Worm (Caenorhabditis elegans) whole organism, young adult: ENCODE results near the gene epg-9.

Experiments used
- B0019.2 ChIP-seq: fragments of 200-800 bp; sonication (Bioruptor generic); conservative IDR thresholded peaks from 2 replicates; pipeline ENCODE4 v1.3.6; 2022; ENCODE audit warnings: missing genetic modification reagents, missing genetic modification characterization, missing compliant biosample characterization
- B0035.1 ChIP-seq: sonication (generic microtip); optimal IDR thresholded peaks from 2 replicates; lab custom pipeline; 2016; ENCODE audit warnings: missing genetic modification characterization, mild to moderate bottlenecking, missing compliant biosample characterization, missing genotype, missing genetic modification reagents
- C17E4.6 ChIP-seq: fragments of 200-800 bp; sonication (Bioruptor generic); IDR thresholded peaks from 2 replicates; pipeline ENCODE4 v1.3.6; 2022; ENCODE audit warnings: missing genetic modification reagents, missing genetic modification characterization, missing compliant biosample characterization
- D2030.7 ChIP-seq: fragments of 200-800 bp; sonication (Bioruptor generic); IDR thresholded peaks from 2 replicates; pipeline ENCODE4 v1.3.6; 2022; ENCODE audit warnings: missing genetic modification reagents, missing genetic modification characterization, missing compliant biosample characterization
- F33H1.4 ChIP-seq: fragments of 200-800 bp; sonication (Bioruptor generic); IDR thresholded peaks from 2 replicates; pipeline ENCODE4 v1.3.6; 2022; ENCODE audit warnings: missing genetic modification reagents, missing genetic modification characterization, missing compliant biosample characterization
- F49E8.2 ChIP-seq: sonication (generic microtip); optimal IDR thresholded peaks from 3 replicates; lab custom pipeline; 2017; ENCODE audit warnings: missing genetic modification characterization, mild to moderate bottlenecking, missing compliant biosample characterization, antibody characterized with exemption, moderate library complexity; ENCODE audit not compliant: insufficient read depth
- F55B11.4 ChIP-seq: sonication (generic microtip); optimal IDR thresholded peaks from 2 replicates; lab custom pipeline; 2016; ENCODE audit warnings: missing compliant biosample characterization, missing genetic modification characterization, borderline replicate concordance; ENCODE audit not compliant: insufficient read depth
- F57C9.4 ChIP-seq: sonication (generic microtip); optimal IDR thresholded peaks from 2 replicates; lab custom pipeline; 2017; ENCODE audit warnings: mild to moderate bottlenecking, missing genetic modification characterization, missing compliant biosample characterization
- K12H6.12 ChIP-seq: fragments of 200-800 bp; sonication (Bioruptor generic); optimal IDR thresholded peaks from 2 replicates; lab custom pipeline; 2018; ENCODE audit warnings: mild to moderate bottlenecking, missing genetic modification characterization, missing compliant biosample characterization
- Y56A3A.18 ChIP-seq: fragments of 200-800 bp; sonication (Bioruptor generic); IDR thresholded peaks from 2 replicates; pipeline ENCODE4 v1.3.6; 2022; ENCODE audit warnings: missing genetic modification reagents, missing genetic modification characterization, missing compliant biosample characterization
- aptf-2 ChIP-seq: fragments of 200-800 bp; sonication (Bioruptor generic); conservative IDR thresholded peaks from 2 replicates; pipeline ENCODE4 v1.3.6; 2022; ENCODE audit warnings: missing genetic modification reagents, missing genetic modification characterization, missing compliant biosample characterization
- aptf-3 ChIP-seq: fragments of 200-800 bp; sonication (Bioruptor generic); IDR thresholded peaks from 2 replicates; pipeline ENCODE4 v1.3.6; 2022; ENCODE audit warnings: missing genetic modification characterization, missing compliant biosample characterization
- atf-7 ChIP-seq: sonication (generic microtip); optimal IDR thresholded peaks from 2 replicates; lab custom pipeline; 2017; ENCODE audit warnings: mild to moderate bottlenecking, missing genetic modification characterization, missing compliant biosample characterization
- attf-5 ChIP-seq: fragments of 200-800 bp; sonication (Bioruptor generic); optimal IDR thresholded peaks from 2 replicates; lab custom pipeline; 2018; ENCODE audit warnings: mild to moderate bottlenecking, missing genetic modification characterization, missing compliant biosample characterization
- bed-1 ChIP-seq: fragments of 200-800 bp; sonication (Bioruptor generic); IDR thresholded peaks from 2 replicates; pipeline ENCODE4 v1.3.6; 2022; ENCODE audit warnings: missing genetic modification reagents, missing genetic modification characterization, missing compliant biosample characterization
- bed-2 ChIP-seq: fragments of 200-800 bp; sonication (Bioruptor generic); IDR thresholded peaks from 2 replicates; pipeline ENCODE4 v1.3.6; 2022; ENCODE audit warnings: missing genetic modification reagents, missing genetic modification characterization, missing compliant biosample characterization
- ccch-3 ChIP-seq: fragments of 200-800 bp; sonication (Bioruptor generic); optimal IDR thresholded peaks from 2 replicates; lab custom pipeline; 2018; ENCODE audit warnings: mild to moderate bottlenecking, missing genetic modification characterization, missing compliant biosample characterization
- cebp-1 ChIP-seq, 2 experiments: fragments of 200-800 bp in 1 of 2; sonication (Bioruptor generic) in 1 of 2; sonication (generic microtip) in 1 of 2; IDR thresholded peaks in 1 of 2; optimal IDR thresholded peaks in 1 of 2; 2 replicates each; pipeline versions ENCODE4 v1.3.6 to Lab custom; 2017 to 2022; ENCODE audit warnings: missing compliant biosample characterization in 2 of 2, missing genetic modification characterization in 2 of 2, mild to moderate bottlenecking in 1 of 2, missing genetic modification reagents in 1 of 2, moderate library complexity in 1 of 2
- ceh-100 ChIP-seq: fragments of 200-800 bp; sonication (Bioruptor generic); IDR thresholded peaks from 2 replicates; pipeline ENCODE4 v1.3.6; 2022; ENCODE audit warnings: missing genetic modification reagents, missing genetic modification characterization, missing compliant biosample characterization
- ceh-27 ChIP-seq: fragments of 200-800 bp; sonication (Bioruptor generic); optimal IDR thresholded peaks from 2 replicates; lab custom pipeline; 2018; ENCODE audit warnings: mild to moderate bottlenecking, missing genetic modification characterization, moderate library complexity, missing compliant biosample characterization
- ceh-58 ChIP-seq: fragments of 200-800 bp; sonication (Bioruptor generic); IDR thresholded peaks from 2 replicates; pipeline ENCODE4 v1.3.6; 2022; ENCODE audit warnings: missing genetic modification characterization, missing compliant biosample characterization
- ceh-91 ChIP-seq: fragments of 200-800 bp; sonication (Bioruptor generic); IDR thresholded peaks from 2 replicates; pipeline ENCODE4 v1.3.6; 2022; ENCODE audit warnings: missing genetic modification reagents, missing genetic modification characterization, missing compliant biosample characterization
- chd-7 ChIP-seq: sonication (generic microtip); optimal IDR thresholded peaks from 2 replicates; lab custom pipeline; 2016; ENCODE audit warnings: mild to moderate bottlenecking, missing genetic modification characterization, moderate library complexity, missing compliant biosample characterization
- dpl-1 ChIP-seq: fragments of 150-350 bp; optimal IDR thresholded peaks from 2 replicates; lab custom pipeline; 2014; ENCODE audit warnings: missing biosample characterization, missing genetic modification reagents, missing genetic modification characterization
- efl-1 ChIP-seq: fragments of 150-350 bp; optimal IDR thresholded peaks from 2 replicates; lab custom pipeline; 2014; ENCODE audit warnings: missing biosample characterization, missing genetic modification reagents, missing genetic modification characterization
- egl-18 ChIP-seq: fragments of 200-800 bp; sonication (Bioruptor generic); IDR thresholded peaks from 2 replicates; pipeline ENCODE4 v1.3.6; 2022; ENCODE audit warnings: missing genetic modification reagents, missing genetic modification characterization, missing compliant biosample characterization
- egrh-3 ChIP-seq: fragments of 200-800 bp; sonication (Bioruptor generic); IDR thresholded peaks from 2 replicates; pipeline ENCODE4 v1.3.6; 2022; ENCODE audit warnings: missing genetic modification reagents, missing genetic modification characterization, missing compliant biosample characterization
- him-1 ChIP-seq: sonication (generic microtip); optimal IDR thresholded peaks from 2 replicates; lab custom pipeline; 2016; ENCODE audit warnings: missing genotype, missing genetic modification reagents, missing genetic modification characterization, missing compliant biosample characterization
- hrde-1 ChIP-seq: sonication (generic microtip); optimal IDR thresholded peaks from 2 replicates; lab custom pipeline; 2016; ENCODE audit warnings: missing genetic modification characterization, mild to moderate bottlenecking, missing compliant biosample characterization, moderate library complexity, missing genotype, missing genetic modification reagents, borderline replicate concordance
- lag-1 ChIP-seq: fragments of 200-800 bp; sonication (Bioruptor generic); IDR thresholded peaks from 2 replicates; pipeline ENCODE4 v1.3.6; 2022; ENCODE audit warnings: missing genetic modification reagents, missing genetic modification characterization, missing compliant biosample characterization
- lin-26 ChIP-seq: fragments of 200-800 bp; sonication (Bioruptor generic); IDR thresholded peaks from 2 replicates; pipeline ENCODE4 v1.3.6; 2022; ENCODE audit warnings: missing genetic modification reagents, missing genetic modification characterization, missing compliant biosample characterization
- lsy-27 ChIP-seq: sonication (generic microtip); optimal IDR thresholded peaks from 2 replicates; lab custom pipeline; 2017; ENCODE audit warnings: missing genetic modification characterization, mild to moderate bottlenecking, missing compliant biosample characterization, antibody characterized with exemption, missing genotype, borderline replicate concordance; ENCODE audit not compliant: insufficient read depth
- madf-6 ChIP-seq: fragments of 200-800 bp; sonication (Bioruptor generic); IDR thresholded peaks from 2 replicates; pipeline ENCODE4 v1.3.6; 2022; ENCODE audit warnings: missing genetic modification reagents, missing genetic modification characterization, missing compliant biosample characterization
- mxl-1 ChIP-seq: sonication (generic microtip); optimal IDR thresholded peaks from 2 replicates; lab custom pipeline; 2016; ENCODE audit warnings: missing genetic modification characterization, missing compliant biosample characterization
- nfya-2 ChIP-seq: fragments of 200-800 bp; sonication (Bioruptor generic); IDR thresholded peaks from 2 replicates; pipeline ENCODE4 v1.3.6; 2022; ENCODE audit warnings: missing genetic modification reagents, missing genetic modification characterization, missing compliant biosample characterization
- nfyb-1 ChIP-seq: fragments of 200-800 bp; sonication (Bioruptor generic); IDR thresholded peaks from 2 replicates; pipeline ENCODE4 v1.3.6; 2022; ENCODE audit warnings: missing genetic modification reagents, missing genetic modification characterization, missing compliant biosample characterization
- nhr-90 ChIP-seq: sonication (generic microtip); optimal IDR thresholded peaks from 2 replicates; lab custom pipeline; 2016; ENCODE audit warnings: missing genotype, mild to moderate bottlenecking, missing genetic modification characterization, missing compliant biosample characterization
- pbrm-1 ChIP-seq: fragments of 200-800 bp; sonication (Bioruptor generic); IDR thresholded peaks from 2 replicates; pipeline ENCODE4 v1.3.6; 2022; ENCODE audit warnings: missing genetic modification reagents, missing genetic modification characterization, missing compliant biosample characterization
- sdz-38 ChIP-seq: sonication (generic microtip); optimal IDR thresholded peaks from 2 replicates; lab custom pipeline; 2016; ENCODE audit warnings: missing genotype, missing genetic modification characterization, missing compliant biosample characterization
- sea-2 ChIP-seq: fragments of 200-800 bp; sonication (Bioruptor generic); IDR thresholded peaks from 2 replicates; pipeline ENCODE4 v1.3.6; 2022; ENCODE audit warnings: missing genetic modification characterization, missing compliant biosample characterization
- snpc-4 ChIP-seq, 5 experiments: fragments of 150-350 bp in 1 of 5; sonication (generic microtip) in 4 of 5; optimal IDR thresholded peaks; 2 replicates each; lab custom pipeline; 2014 to 2018; ENCODE audit warnings: missing genetic modification characterization in 5 of 5, missing biosample characterization in 3 of 5, antibody characterized with exemption in 2 of 5, mild to moderate bottlenecking in 2 of 5, missing compliant biosample characterization in 2 of 5, missing genotype in 2 of 5, moderate library complexity in 2 of 5, missing genetic modification reagents in 1 of 5
- somi-1 ChIP-seq: fragments of 200-800 bp; sonication (Bioruptor generic); optimal IDR thresholded peaks from 2 replicates; lab custom pipeline; 2018; ENCODE audit warnings: mild to moderate bottlenecking, missing genetic modification characterization, missing compliant biosample characterization
- sptf-2 ChIP-seq: fragments of 200-800 bp; sonication (Bioruptor generic); optimal IDR thresholded peaks from 2 replicates; lab custom pipeline; 2018; ENCODE audit warnings: mild to moderate bottlenecking, missing genetic modification characterization, missing compliant biosample characterization
- zfh-2 ChIP-seq: fragments of 200-800 bp; sonication (Bioruptor generic); conservative IDR thresholded peaks from 2 replicates; pipeline ENCODE4 v1.3.6; 2022; ENCODE audit warnings: missing genetic modification reagents, missing genetic modification characterization, missing compliant biosample characterization
- zim-3 ChIP-seq: sonication (generic microtip); optimal IDR thresholded peaks from 2 replicates; lab custom pipeline; 2017; ENCODE audit warnings: mild to moderate bottlenecking, missing genetic modification characterization, moderate library complexity, missing compliant biosample characterization
- ztf-22 ChIP-seq: fragments of 200-800 bp; sonication (Bioruptor generic); optimal IDR thresholded peaks from 2 replicates; lab custom pipeline; 2018; ENCODE audit warnings: mild to moderate bottlenecking, missing genetic modification characterization, moderate library complexity, missing compliant biosample characterization
- ztf-26 ChIP-seq: sonication (generic microtip); optimal IDR thresholded peaks from 2 replicates; lab custom pipeline; 2017; ENCODE audit warnings: missing genetic modification characterization, missing compliant biosample characterization
- ztf-6 ChIP-seq: fragments of 200-800 bp; sonication (Bioruptor generic); IDR thresholded peaks from 2 replicates; pipeline ENCODE4 v1.3.6; 2022; ENCODE audit warnings: missing genetic modification reagents, missing genetic modification characterization, missing compliant biosample characterization

Gene epg-9

DNA sequence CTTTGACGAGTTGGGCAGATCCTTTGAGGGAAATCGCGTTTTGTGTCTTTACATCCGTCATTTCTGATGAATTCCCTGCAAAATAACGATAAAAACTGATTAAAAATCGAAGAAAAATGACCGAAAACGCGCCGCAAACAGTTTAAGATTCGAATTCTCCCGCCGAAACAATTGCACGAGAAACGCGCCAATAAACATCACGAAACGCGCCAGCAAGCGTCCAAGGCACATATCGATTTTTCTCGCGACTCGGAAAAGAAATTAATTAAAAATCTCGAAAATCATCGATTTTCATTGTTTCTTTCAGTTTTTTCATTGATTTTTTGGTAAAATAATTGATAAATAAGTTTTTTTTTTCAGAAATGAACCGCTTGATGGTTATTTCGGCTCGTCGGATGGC lies 40.0 kb downstream of the epg-9 start, which contains the start of the genes mdf-2 and nduv-3 (continued):
- TF ChIP-seq F55B11.4 (no peak), ceh-27 (GFP tag; lab: Kevin White, UChicago) (no peak), nhr-90 (tag; lab: Kevin White, UChicago) (no peak), ztf-26 (tag; lab: Kevin White, UChicago) (peak; percentile 26), mxl-1 (tag; lab: Kevin White, UChicago) (no peak), cebp-1 (GFP tag; IDR thresholded peaks at IDR 0.05; lab: Robert Waterston, UW) (no peak), cebp-1 (tag; optimal IDR thresholded peaks at IDR 0.05; lab: Kevin White, UChicago) (peak; percentile 64), somi-1 (GFP tag; lab: Kevin White, UChicago) (no peak), aptf-3 (GFP tag; lab: Robert Waterston, UW) (no peak), sea-2 (GFP tag; lab: Robert Waterston, UW) (no peak), efl-1 (GFP tag; lab: Kevin White, UChicago) (peak; percentile 84), B0035.1 (tag; lab: Kevin White, UChicago) (no peak), egl-18 (GFP tag; lab: Robert Waterston, UW) (no peak), ccch-3 (GFP tag; lab: Kevin White, UChicago) (no peak), F49E8.2 (tag; lab: Kevin White, UChicago) (no peak), nfyb-1 (GFP tag; lab: Robert Waterston, UW) (peak; percentile 65), pbrm-1 (GFP tag; lab: Robert Waterston, UW) (peak; percentile 75), D2030.7 (GFP tag; lab: Robert Waterston, UW) (peak; percentile 55; the same call in 1 of the 2 replicates), ceh-100 (GFP tag; lab: Robert Waterston, UW) (no peak), dpl-1 (GFP tag; lab: Kevin White, UChicago) (peak; percentile 77), attf-5 (GFP tag; lab: Kevin White, UChicago) (peak; percentile 83), ztf-22 (no peak), sdz-38 (tag; lab: Kevin White, UChicago) (no peak), K12H6.12 (tag; lab: Kevin White, UChicago) (no peak), aptf-2 (no peak), madf-6 (peak; percentile 88), ceh-58 (GFP tag; lab: Robert Waterston, UW) (no peak), ztf-6 (no peak), ceh-91 (GFP tag; lab: Robert Waterston, UW) (peak; percentile 75; the same call in 1 of the 2 replicates), nfya-2 (GFP tag; lab: Robert Waterston, UW) (no peak), Y56A3A.18 (GFP tag; lab: Robert Waterston, UW) (no peak), bed-2 (GFP tag; lab: Robert Waterston, UW) (no peak), B0019.2 (GFP tag; lab: Robert Waterston, UW) (no peak), C17E4.6 (GFP tag; lab: Robert Waterston, UW) (peak; percentile 49; the same call in 1 of the 2 replicates), egrh-3 (GFP tag; lab: Robert Waterston, UW) (no peak), F33H1.4 (GFP tag; lab: Robert Waterston, UW) (peak; percentile 70), bed-1 (GFP tag; lab: Robert Waterston, UW) (no peak), zim-3 (tag; lab: Kevin White, UChicago) (no peak), snpc-4 (GFP tag; optimal IDR thresholded peaks at IDR 0.05; lab: Kevin White, UChicago) (no peak), snpc-4 (tag; optimal IDR thresholded peaks at IDR 0.05; lab: Kevin White, UChicago) (peak in 3 of 4 experiments; percentile 33 to 44 (median 36)), him-1 (tag; lab: Kevin White, UChicago) (no peak), lag-1 (GFP tag; lab: Robert Waterston, UW) (no peak), lsy-27 (tag; lab: Kevin White, UChicago) (no peak), F57C9.4 (tag; lab: Kevin White, UChicago) (no peak), atf-7 (tag; lab: Kevin White, UChicago) (no peak), sptf-2 (GFP tag; lab: Kevin White, UChicago) (no peak), zfh-2 (0 out of 2 replicates have a peak, but pooled peaks have one; percentile 25), lin-26 (GFP tag; lab: Robert Waterston, UW) (no peak), chd-7 (tag; lab: Kevin White, UChicago) (no peak), hrde-1 (no peak)
